Fruit fly (Drosophila melanogaster) whole organism, embryonic: ENCODE data around the gene Tgt.

Source experiments
- CG11085 ChIP-seq: fragments of 200-800 bp; sonication (Bioruptor generic); IDR thresholded peaks from 2 replicates; pipeline ENCODE4 v1.3.6; 2022; ENCODE audit warnings: missing biosample characterization, missing genetic modification characterization
- CG13296 ChIP-seq: fragments of 200-800 bp; sonication (Bioruptor generic); optimal IDR thresholded peaks from 3 replicates; lab custom pipeline; 2018; ENCODE audit warnings: missing biosample characterization, mild to moderate bottlenecking, missing genetic modification characterization
- CG17802 ChIP-seq: fragments of 200-800 bp; sonication (Bioruptor generic); optimal IDR thresholded peaks from 2 replicates; lab custom pipeline; 2018; ENCODE audit warnings: missing biosample characterization, mild to moderate bottlenecking, missing genetic modification characterization, moderate library complexity
- CG17912 ChIP-seq: fragments of 200-800 bp; sonication (Bioruptor generic); optimal IDR thresholded peaks from 2 replicates; lab custom pipeline; 2018; ENCODE audit warnings: missing biosample characterization, mild to moderate bottlenecking, missing genetic modification characterization
- CG2875 ChIP-seq: fragments of 200-800 bp; sonication (Bioruptor generic); optimal IDR thresholded peaks from 2 replicates; lab custom pipeline; 2017; ENCODE audit warnings: missing biosample characterization, mild to moderate bottlenecking, missing genetic modification characterization, missing genetic modification reagents
- CG32772 ChIP-seq: fragments of 200-800 bp; sonication (Bioruptor generic); IDR thresholded peaks from 2 replicates; pipeline ENCODE4 v1.3.6; 2022; ENCODE audit warnings: missing biosample characterization, missing genetic modification characterization
- CG3407 ChIP-seq: fragments of 200-800 bp; sonication (Bioruptor generic); optimal IDR thresholded peaks from 2 replicates; lab custom pipeline; 2018; ENCODE audit warnings: missing biosample characterization, mild to moderate bottlenecking, missing genetic modification characterization
- CG6689 ChIP-seq: fragments of 200-800 bp; sonication (Bioruptor generic); IDR thresholded peaks from 2 replicates; pipeline ENCODE4 v1.3.6; 2022; ENCODE audit warnings: missing biosample characterization, missing genetic modification characterization
- CG6813 ChIP-seq: fragments of 200-800 bp; sonication (Bioruptor generic); optimal IDR thresholded peaks from 2 replicates; lab custom pipeline; 2017; ENCODE audit warnings: missing biosample characterization, missing genetic modification characterization, mild to moderate bottlenecking, moderate library complexity, missing genetic modification reagents
- CG7357 ChIP-seq: fragments of 200-800 bp; sonication (Bioruptor generic); IDR thresholded peaks from 3 replicates; pipeline ENCODE4 v1.3.6; 2022; ENCODE audit warnings: missing biosample characterization, missing genetic modification characterization
- CG8924 ChIP-seq: fragments of 200-800 bp; optimal IDR thresholded peaks from 3 replicates; lab custom pipeline; 2019; ENCODE audit warnings: missing biosample characterization, mild to moderate bottlenecking, missing genetic modification characterization, moderate library complexity
- CG9876 ChIP-seq: fragments of 200-800 bp; sonication (Bioruptor generic); optimal IDR thresholded peaks from 2 replicates; lab custom pipeline; 2016; ENCODE audit warnings: missing biosample characterization, missing genetic modification characterization
- D19A ChIP-seq: fragments of 200-800 bp; optimal IDR thresholded peaks from 3 replicates; lab custom pipeline; 2019; ENCODE audit warnings: missing biosample characterization, mild to moderate bottlenecking, missing genetic modification characterization, moderate library complexity
- Doc2 ChIP-seq: fragments of 200-800 bp; sonication (Bioruptor generic); IDR thresholded peaks from 2 replicates; pipeline ENCODE4 v1.3.6; 2022; ENCODE audit warnings: missing biosample characterization, missing genetic modification characterization
- E2f1 ChIP-seq: fragments of 200-800 bp; sonication (Bioruptor generic); IDR thresholded peaks from 2 replicates; pipeline ENCODE4 v1.3.6; 2022; ENCODE audit warnings: missing biosample characterization, missing genetic modification characterization
- ERR ChIP-seq: fragments of 200-800 bp; sonication (Bioruptor generic); optimal IDR thresholded peaks from 2 replicates; lab custom pipeline; 2016; ENCODE audit warnings: missing biosample characterization, missing genetic modification characterization
- GATAe ChIP-seq: fragments of 200-800 bp; sonication (Bioruptor generic); conservative IDR thresholded peaks from 2 replicates; pipeline ENCODE4 v1.3.6; 2022; ENCODE audit warnings: missing biosample characterization, missing genetic modification characterization
- H15 ChIP-seq: fragments of 200-800 bp; sonication (Bioruptor generic); IDR thresholded peaks from 3 replicates; pipeline ENCODE4 v1.3.6; 2022; ENCODE audit warnings: missing biosample characterization, missing genetic modification characterization
- Hr3 ChIP-seq: fragments of 200-800 bp; sonication (Bioruptor generic); optimal IDR thresholded peaks from 3 replicates; lab custom pipeline; 2016; ENCODE audit warnings: missing biosample characterization, missing genetic modification characterization
- Optix ChIP-seq: fragments of 200-800 bp; sonication (Bioruptor generic); IDR thresholded peaks from 3 replicates; pipeline ENCODE4 v1.3.6; 2022; ENCODE audit warnings: missing biosample characterization, missing genetic modification characterization
- Sox102F ChIP-seq: fragments of 200-800 bp; sonication (Bioruptor generic); optimal IDR thresholded peaks from 2 replicates; lab custom pipeline; 2018; ENCODE audit warnings: missing biosample characterization, mild to moderate bottlenecking, missing genetic modification characterization, moderate library complexity
- ash1 ChIP-seq: fragments of 200-800 bp; sonication (Bioruptor generic); optimal IDR thresholded peaks from 2 replicates; lab custom pipeline; 2018; ENCODE audit warnings: missing biosample characterization, mild to moderate bottlenecking, missing genetic modification characterization
- br ChIP-seq: fragments of >200 bp; optimal IDR thresholded peaks from 2 replicates; lab custom pipeline; 2017
- cg ChIP-seq: fragments of 200-800 bp; sonication (Bioruptor generic); optimal IDR thresholded peaks from 3 replicates; lab custom pipeline; 2019; ENCODE audit warnings: missing biosample characterization, mild to moderate bottlenecking, missing genetic modification characterization, moderate library complexity
- dysf ChIP-seq: fragments of 200-800 bp; sonication (Bioruptor generic); IDR thresholded peaks from 3 replicates; pipeline ENCODE4 v1.3.6; 2022; ENCODE audit warnings: missing biosample characterization, missing genetic modification characterization
- fd96Cb ChIP-seq: fragments of 200-800 bp; sonication (Bioruptor generic); optimal IDR thresholded peaks from 2 replicates; lab custom pipeline; 2018; ENCODE audit warnings: missing biosample characterization, mild to moderate bottlenecking, missing genetic modification characterization, moderate library complexity
- gcm ChIP-seq: fragments of 200-800 bp; sonication (Bioruptor generic); optimal IDR thresholded peaks from 2 replicates; lab custom pipeline; 2019; ENCODE audit warnings: missing biosample characterization, mild to moderate bottlenecking, missing genetic modification characterization, moderate library complexity
- gsb-n ChIP-seq: fragments of 200-800 bp; sonication (Bioruptor generic); optimal IDR thresholded peaks from 3 replicates; lab custom pipeline; 2018; ENCODE audit warnings: missing biosample characterization, mild to moderate bottlenecking, missing genetic modification characterization
- lilli ChIP-seq: fragments of 200-800 bp; sonication (Bioruptor generic); optimal IDR thresholded peaks from 3 replicates; lab custom pipeline; 2016; ENCODE audit warnings: missing biosample characterization, missing genetic modification characterization
- mirr ChIP-seq: fragments of 200-800 bp; sonication (Bioruptor generic); optimal IDR thresholded peaks from 3 replicates; lab custom pipeline; 2018; ENCODE audit warnings: missing biosample characterization, mild to moderate bottlenecking, missing genetic modification characterization
- oc ChIP-seq: fragments of 200-800 bp; sonication (Bioruptor generic); optimal IDR thresholded peaks from 2 replicates; lab custom pipeline; 2018; ENCODE audit warnings: missing biosample characterization, mild to moderate bottlenecking, missing genetic modification characterization, moderate library complexity
- pfk ChIP-seq: fragments of 200-800 bp; sonication (Bioruptor generic); optimal IDR thresholded peaks from 2 replicates; lab custom pipeline; 2018; ENCODE audit warnings: missing biosample characterization, mild to moderate bottlenecking, missing genetic modification characterization, moderate library complexity
- pros ChIP-seq: fragments of 200-800 bp; sonication (Bioruptor generic); optimal IDR thresholded peaks from 3 replicates; lab custom pipeline; 2019; ENCODE audit warnings: missing biosample characterization, mild to moderate bottlenecking, missing genetic modification characterization, moderate library complexity
- row ChIP-seq: fragments of 200-800 bp; sonication (Bioruptor generic); IDR thresholded peaks from 3 replicates; pipeline ENCODE4 v1.3.6; 2022; ENCODE audit warnings: missing biosample characterization, missing genetic modification characterization
- tgo ChIP-seq: fragments of 200-800 bp; sonication (Bioruptor generic); IDR thresholded peaks from 3 replicates; pipeline ENCODE4 v1.3.6; 2022; ENCODE audit warnings: missing biosample characterization, missing genetic modification characterization
- tin ChIP-seq: fragments of 200-800 bp; sonication (Bioruptor generic); optimal IDR thresholded peaks from 3 replicates; lab custom pipeline; 2016; ENCODE audit warnings: missing biosample characterization, missing genetic modification characterization
- tio ChIP-seq: fragments of 200-800 bp; sonication (Bioruptor generic); optimal IDR thresholded peaks from 2 replicates; lab custom pipeline; 2017; ENCODE audit warnings: missing biosample characterization, missing genetic modification characterization, inconsistent platforms
- tll ChIP-seq, 2 experiments: fragments of 200-800 bp in 1 of 2; fragments of >200 bp in 1 of 2; sonication (Bioruptor generic) in 1 of 2; optimal IDR thresholded peaks; 2 replicates each; lab custom pipeline; 2017 to 2019; ENCODE audit warnings: missing biosample characterization in 2 of 2, missing genetic modification characterization in 2 of 2, mild to moderate bottlenecking in 1 of 2, moderate library complexity in 1 of 2
- zen2 ChIP-seq: fragments of 200-800 bp; sonication (Bioruptor generic); IDR thresholded peaks from 3 replicates; pipeline ENCODE4 v1.3.6; 2022; ENCODE audit warnings: missing biosample characterization, missing genetic modification characterization; ENCODE audit not compliant: partially characterized antibody

Gene Tgt

dm6 chr2L:1230691-1231090 is 46.8 kb downstream of the Tgt start (continued):
- TF ChIP-seq tll (GFP tag; optimal IDR thresholded peaks at IDR 0.05; lab: Kevin White, UChicago) (no peak), CG17802 (no peak), Sox102F (GFP tag; lab: Kevin White, UChicago) (peak; percentile 46), gcm (GFP tag; lab: Kevin White, UChicago) (no peak), tio (no peak), H15 (no peak), CG8924 (peak; percentile 8), zen2 (no peak), ERR (GFP tag; lab: Kevin White, UChicago) (no peak), CG3407 (GFP tag; lab: Kevin White, UChicago) (no peak), Doc2 (GFP tag; lab: Robert Waterston, UW) (no peak), ash1 (GFP tag; lab: Kevin White, UChicago) (no peak), tgo (GFP tag; lab: Robert Waterston, UW) (peak; percentile 18; the same call in 1 of the 3 replicates), cg (GFP tag; lab: Kevin White, UChicago) (no peak), mirr (GFP tag; lab: Kevin White, UChicago) (no peak), CG9876 (GFP tag; lab: Kevin White, UChicago) (no peak), CG13296 (no peak), gsb-n (tag; lab: Kevin White, UChicago) (no peak), row (peak; percentile 57), fd96Cb (tag; lab: Kevin White, UChicago) (peak; percentile 12), tin (GFP tag; lab: Kevin White, UChicago) (peak; percentile 8), CG7357 (no peak), E2f1 (GFP tag; lab: Robert Waterston, UW) (0 out of 2 replicates have a peak, but pooled peaks have one; percentile 31), oc (tag; lab: Kevin White, UChicago) (no peak), D19A (tag; lab: Kevin White, UChicago) (no peak), CG17912 (no peak), Optix (GFP tag; lab: Robert Waterston, UW) (no peak), CG2875 (no peak), pros (GFP tag; lab: Kevin White, UChicago) (no peak), lilli (GFP tag; lab: Kevin White, UChicago) (peak; percentile 19), Hr3 (GFP tag; lab: Kevin White, UChicago) (no peak), GATAe (GFP tag; lab: Robert Waterston, UW) (no peak), CG11085 (no peak), CG6689 (GFP tag; lab: Robert Waterston, UW) (peak; percentile 32; the same call in 1 of the 2 replicates), CG32772 (GFP tag; lab: Robert Waterston, UW) (no peak), dysf (GFP tag; lab: Robert Waterston, UW) (peak; percentile 51; the same call in 2 of the 3 replicates), CG6813 (GFP tag; lab: Kevin White, UChicago) (peak; percentile 13), br (no peak), pfk (GFP tag; lab: Kevin White, UChicago) (no peak)
